Fruit fly (Drosophila melanogaster) whole organism, prepupa: ENCODE results near the gene sosie.
A peak's percentile ranks its signal among the peaks of the same experiment; 100 is the strongest.

ENCODE experiments used
- CG10631 ChIP-seq: fragments of 200-800 bp; sonication (Bioruptor generic); optimal IDR thresholded peaks from 2 replicates; lab custom pipeline; 2016; ENCODE audit warnings: missing biosample characterization, missing genetic modification characterization
- CG10669 ChIP-seq: fragments of 200-800 bp; sonication (Bioruptor generic); optimal IDR thresholded peaks from 3 replicates; lab custom pipeline; 2018; ENCODE audit warnings: missing biosample characterization, mild to moderate bottlenecking, missing genetic modification characterization, moderate library complexity
- CG15336 ChIP-seq: fragments of 200-800 bp; sonication (Bioruptor generic); IDR thresholded peaks from 2 replicates; pipeline ENCODE4 v1.3.6; 2022; ENCODE audit warnings: missing biosample characterization, missing genetic modification characterization
- CG1621 ChIP-seq: fragments of 200-800 bp; sonication (Bioruptor generic); optimal IDR thresholded peaks from 3 replicates; lab custom pipeline; 2018; ENCODE audit warnings: missing biosample characterization, mild to moderate bottlenecking, missing genetic modification characterization
- CG3032 ChIP-seq: fragments of 200-800 bp; optimal IDR thresholded peaks from 2 replicates; lab custom pipeline; 2019; ENCODE audit warnings: missing biosample characterization, mild to moderate bottlenecking, missing genetic modification characterization, moderate library complexity
- CG31627 ChIP-seq: fragments of 200-800 bp; sonication (Bioruptor generic); optimal IDR thresholded peaks from 3 replicates; lab custom pipeline; 2016; ENCODE audit warnings: missing biosample characterization, missing genetic modification characterization
- CG32006 ChIP-seq: fragments of 200-800 bp; sonication (Bioruptor generic); optimal IDR thresholded peaks from 3 replicates; lab custom pipeline; 2017; ENCODE audit warnings: missing biosample characterization, mild to moderate bottlenecking, missing genetic modification characterization
- CG3919 ChIP-seq: fragments of 200-800 bp; sonication (Bioruptor generic); optimal IDR thresholded peaks from 3 replicates; lab custom pipeline; 2016; ENCODE audit warnings: missing biosample characterization, missing genetic modification characterization
- CG6163 ChIP-seq: fragments of 200-800 bp; sonication (Bioruptor generic); IDR thresholded peaks from 3 replicates; pipeline ENCODE4 v1.3.6; 2022; ENCODE audit warnings: missing biosample characterization, missing genetic modification characterization
- CG6276 ChIP-seq: fragments of 200-800 bp; sonication (Bioruptor generic); optimal IDR thresholded peaks from 2 replicates; lab custom pipeline; 2017; ENCODE audit warnings: missing biosample characterization, mild to moderate bottlenecking, missing genetic modification characterization
- CG6792 ChIP-seq: fragments of 200-800 bp; sonication (Bioruptor generic); optimal IDR thresholded peaks from 3 replicates; lab custom pipeline; 2016; ENCODE audit warnings: missing biosample characterization, missing genetic modification characterization
- CG7368 ChIP-seq: fragments of 200-800 bp; sonication (Bioruptor generic); optimal IDR thresholded peaks from 3 replicates; lab custom pipeline; 2016; ENCODE audit warnings: missing biosample characterization, missing genetic modification characterization
- CG8119 ChIP-seq: fragments of 200-800 bp; sonication (Bioruptor generic); IDR thresholded peaks from 3 replicates; pipeline ENCODE4 v1.3.6; 2022; ENCODE audit warnings: missing biosample characterization, missing genetic modification characterization
- CG8319 ChIP-seq: fragments of 200-800 bp; sonication (Bioruptor generic); optimal IDR thresholded peaks from 3 replicates; lab custom pipeline; 2016; ENCODE audit warnings: missing biosample characterization, missing genetic modification characterization
- CG9139 ChIP-seq: fragments of 200-800 bp; sonication (Bioruptor generic); optimal IDR thresholded peaks from 3 replicates; lab custom pipeline; 2017; ENCODE audit warnings: missing biosample characterization, mild to moderate bottlenecking, missing genetic modification characterization
- Eip93F ChIP-seq: fragments of 200-800 bp; sonication (Bioruptor generic); optimal IDR thresholded peaks from 2 replicates; lab custom pipeline; 2016; ENCODE audit warnings: missing biosample characterization, mild to moderate bottlenecking, missing genetic modification characterization
- Ets96B ChIP-seq: fragments of 200-800 bp; optimal IDR thresholded peaks from 2 replicates; lab custom pipeline; 2019; ENCODE audit warnings: missing biosample characterization, mild to moderate bottlenecking, missing genetic modification characterization, moderate library complexity
- Hr4 ChIP-seq: fragments of 200-800 bp; sonication (Bioruptor generic); optimal IDR thresholded peaks from 3 replicates; lab custom pipeline; 2016; ENCODE audit warnings: missing biosample characterization, missing genetic modification characterization
- Lpt ChIP-seq: fragments of 200-800 bp; sonication (Bioruptor generic); optimal IDR thresholded peaks from 3 replicates; lab custom pipeline; 2016; ENCODE audit warnings: missing biosample characterization, missing genetic modification characterization
- Met ChIP-seq: fragments of 200-800 bp; sonication (Bioruptor generic); optimal IDR thresholded peaks from 3 replicates; lab custom pipeline; 2016; ENCODE audit warnings: missing biosample characterization, missing genetic modification characterization
- OdsH ChIP-seq: fragments of 200-800 bp; sonication (Bioruptor generic); optimal IDR thresholded peaks from 3 replicates; lab custom pipeline; 2016; ENCODE audit warnings: missing biosample characterization, missing genetic modification characterization
- Smox ChIP-seq: fragments of 200-800 bp; sonication (Bioruptor generic); optimal IDR thresholded peaks from 3 replicates; lab custom pipeline; 2016; ENCODE audit warnings: missing biosample characterization, missing genetic modification characterization
- Sox102F ChIP-seq: fragments of 200-800 bp; sonication (Bioruptor generic); optimal IDR thresholded peaks from 2 replicates; lab custom pipeline; 2016; ENCODE audit warnings: missing biosample characterization, mild to moderate bottlenecking, missing genetic modification characterization
- Sox14 ChIP-seq: fragments of 200-800 bp; sonication (Bioruptor generic); optimal IDR thresholded peaks from 3 replicates; lab custom pipeline; 2016; ENCODE audit warnings: missing biosample characterization, missing genetic modification characterization
- acj6 ChIP-seq: fragments of 200-800 bp; sonication (Bioruptor generic); optimal IDR thresholded peaks from 3 replicates; lab custom pipeline; 2016; ENCODE audit warnings: missing biosample characterization, missing genetic modification characterization
- cyc ChIP-seq: fragments of 200-800 bp; sonication (Bioruptor generic); optimal IDR thresholded peaks from 3 replicates; lab custom pipeline; 2016; ENCODE audit warnings: missing biosample characterization, missing genetic modification characterization
- dac ChIP-seq: fragments of 200-800 bp; sonication (Bioruptor generic); optimal IDR thresholded peaks from 2 replicates; lab custom pipeline; 2017; ENCODE audit warnings: missing biosample characterization, mild to moderate bottlenecking, missing genetic modification characterization
- esn ChIP-seq: fragments of 200-800 bp; sonication (Bioruptor generic); optimal IDR thresholded peaks from 2 replicates; lab custom pipeline; 2016; ENCODE audit warnings: missing biosample characterization, mild to moderate bottlenecking, missing genetic modification characterization, moderate library complexity
- fd59A ChIP-seq: fragments of 200-800 bp; sonication (Bioruptor generic); optimal IDR thresholded peaks from 2 replicates; lab custom pipeline; 2017; ENCODE audit warnings: missing biosample characterization, mild to moderate bottlenecking, missing genetic modification characterization, missing genetic modification reagents
- lz ChIP-seq: fragments of 200-800 bp; sonication (Bioruptor generic); optimal IDR thresholded peaks from 3 replicates; lab custom pipeline; 2016; ENCODE audit warnings: missing biosample characterization, missing genetic modification characterization
- pdm3 ChIP-seq: fragments of 200-800 bp; sonication (Bioruptor generic); optimal IDR thresholded peaks from 3 replicates; lab custom pipeline; 2016; ENCODE audit warnings: missing biosample characterization, missing genetic modification characterization
- salr ChIP-seq, 2 experiments: fragments of 200-800 bp; sonication (Bioruptor generic); optimal IDR thresholded peaks; 3 replicates each; lab custom pipeline; 2016 to 2018; ENCODE audit warnings: missing biosample characterization in 2 of 2, missing genetic modification characterization in 2 of 2, mild to moderate bottlenecking in 1 of 2
- spab ChIP-seq: fragments of 200-800 bp; sonication (Bioruptor generic); optimal IDR thresholded peaks from 2 replicates; lab custom pipeline; 2017; ENCODE audit warnings: missing biosample characterization, mild to moderate bottlenecking, missing genetic modification characterization, missing genetic modification reagents
- svp ChIP-seq: fragments of 200-800 bp; sonication (Bioruptor generic); peaks from one replicate; lab custom pipeline; 2016; ENCODE audit warnings: missing biosample characterization, missing genetic modification characterization
- topi ChIP-seq: fragments of 200-800 bp; sonication (Bioruptor generic); optimal IDR thresholded peaks from 3 replicates; lab custom pipeline; 2016; ENCODE audit warnings: missing biosample characterization, missing genetic modification characterization
- vri ChIP-seq: fragments of 200-800 bp; sonication (Bioruptor generic); optimal IDR thresholded peaks from 3 replicates; lab custom pipeline; 2016; ENCODE audit warnings: missing biosample characterization, mild to moderate bottlenecking, missing genetic modification characterization

The sosie gene

dm6 chr3R:24787042-24787565 lies 46.6 kb upstream of the sosie start, which contains the start of gene CG5805 (continued):
- peak; percentile 65 for TF ChIP-seq CG31627
- TF ChIP-seq salr (GFP tag; optimal IDR thresholded peaks at IDR 0.05; lab: Kevin White, UChicago), result peak in 1 of 2 experiments; percentile 71
- TF ChIP-seq cyc (GFP tag; lab: Kevin White, UChicago), result peak; percentile 66
- TF ChIP-seq CG10669 (GFP tag; lab: Kevin White, UChicago), result peak; percentile 61
- TF ChIP-seq dac (GFP tag; lab: Kevin White, UChicago), result peak; percentile 4

DNA sequence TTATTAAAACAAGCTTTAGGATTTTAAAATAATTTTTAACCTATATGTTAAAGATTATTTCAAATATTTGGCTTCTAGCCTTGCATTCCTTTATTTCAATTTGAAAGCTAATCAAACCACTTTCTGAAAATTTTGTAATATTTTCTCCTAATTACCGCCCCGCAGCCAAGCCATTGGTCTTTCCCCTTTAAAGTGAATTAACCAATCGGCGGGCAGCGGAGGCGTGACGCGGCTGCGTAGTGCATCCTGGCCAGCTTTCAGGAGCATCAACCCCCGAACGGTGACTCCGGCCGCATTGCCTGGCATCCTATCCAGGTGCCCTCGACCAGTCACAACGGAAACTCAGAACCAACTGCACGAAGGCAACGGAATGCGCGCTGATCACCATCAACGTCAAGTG lies 46.0 kb upstream of the sosie start, which contains the start of gene Ets96B:
TSS of gene Ets96B (plus strand) at position 321 of the 400 bp plus-strand sequence.
- TF ChIP-seq fd59A (GFP tag; lab: Kevin White, UChicago), result no peak
- TF ChIP-seq CG31627, result no peak
- no peak for TF ChIP-seq acj6 (GFP tag; lab: Kevin White, UChicago)
- no peak for TF ChIP-seq svp (GFP tag; lab: Kevin White, UChicago)
- TF ChIP-seq Smox, result no peak
- no peak for TF ChIP-seq Eip93F (GFP tag; lab: Kevin White, UChicago)
- no peak for TF ChIP-seq esn (GFP tag; lab: Kevin White, UChicago)
- no peak for TF ChIP-seq OdsH (GFP tag; lab: Kevin White, UChicago)
- no peak for TF ChIP-seq CG8319
- no peak for TF ChIP-seq spab (GFP tag; lab: Kevin White, UChicago)
- TF ChIP-seq dac (GFP tag; lab: Kevin White, UChicago), result no peak
- no peak for TF ChIP-seq CG32006 (GFP tag; lab: Kevin White, UChicago)
- no peak for TF ChIP-seq CG10631 (GFP tag; lab: Kevin White, UChicago)
- TF ChIP-seq CG3032 (tag; lab: Kevin White, UChicago), result no peak
- no peak for TF ChIP-seq CG7368 (GFP tag; lab: Kevin White, UChicago)
- no peak for TF ChIP-seq CG1621 (tag; lab: Kevin White, UChicago)
- no peak for TF ChIP-seq Lpt (GFP tag; lab: Kevin White, UChicago)
- TF ChIP-seq Sox102F, result no peak

DNA sequence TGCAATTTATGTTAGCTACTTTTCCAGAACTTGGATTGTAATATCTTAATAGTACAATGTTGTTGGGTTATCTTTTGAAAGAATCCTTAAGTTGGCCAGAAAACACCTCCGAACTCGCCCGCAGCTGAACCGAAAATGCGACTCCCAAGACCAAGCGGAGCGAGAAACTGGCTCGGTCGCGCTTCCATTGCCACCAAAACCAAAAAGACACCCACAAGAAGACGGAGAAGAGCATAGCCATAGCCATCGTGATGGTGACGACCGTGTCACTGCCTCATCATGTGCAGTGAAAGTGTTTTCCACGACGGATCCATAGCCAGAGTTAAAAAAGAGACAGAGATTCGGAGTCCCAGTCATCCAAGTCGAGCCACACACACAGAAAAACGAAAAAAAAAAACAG lies 43.7 kb upstream of the sosie start, which contains the start of gene CG13634:
TSS of gene CG13634 (minus strand) at position 101 of the 400 bp plus-strand sequence.
- no peak for TF ChIP-seq CG7368 (GFP tag; lab: Kevin White, UChicago)
- no peak for TF ChIP-seq CG9139 (GFP tag; lab: Kevin White, UChicago)

- no peak; the same call in 1 of the 2 replicates for TF ChIP-seq CG15336 (GFP tag; lab: Robert Waterston, UW)
- TF ChIP-seq CG8119, result peak; percentile 34; the same call in 2 of the 3 replicates
These were observed 35.2 kb upstream of the sosie start for dm6 chr3R:24798595-24798994.

dm6 chr3R:24799503-24799902 lies 34.2 kb upstream of the sosie start, which contains the start of gene Ude:
Ude (minus strand) TSS chr3R:24799668.
- TF ChIP-seq Hr4 (GFP tag; lab: Kevin White, UChicago) (no peak), CG3919 (GFP tag; lab: Kevin White, UChicago) (no peak), CG6276 (no peak), salr (GFP tag; optimal IDR thresholded peaks at IDR 0.05; lab: Kevin White, UChicago) (no peak), acj6 (GFP tag; lab: Kevin White, UChicago) (no peak), Met (no peak), vri (GFP tag; lab: Kevin White, UChicago) (peak; percentile 19), pdm3 (GFP tag; lab: Kevin White, UChicago) (no peak)

DNA sequence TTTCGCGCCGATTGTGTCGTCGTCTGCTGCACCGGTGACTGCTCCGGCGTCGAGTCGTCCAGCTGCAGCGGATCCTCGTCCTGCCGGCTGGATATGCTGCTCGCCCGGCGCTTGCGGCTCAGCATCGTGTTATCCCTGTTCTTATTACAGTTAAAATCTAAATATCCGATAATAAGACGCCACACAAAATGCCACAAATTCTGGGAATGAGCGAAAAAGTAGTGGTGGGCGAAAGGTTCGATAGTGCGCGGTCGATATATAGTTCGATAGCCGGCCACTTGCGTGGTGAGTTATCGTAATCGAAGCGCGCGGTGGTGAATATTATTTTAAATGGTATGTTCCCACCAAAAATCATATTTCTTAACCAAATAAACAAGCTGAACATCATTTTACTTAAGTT lies 28.7 kb upstream of the sosie start, which contains the start of gene polybromo:
TSS of gene polybromo (minus strand) at position 212 of the 400 bp plus-strand sequence.
- TF ChIP-seq Ets96B (tag; lab: Kevin White, UChicago) (no peak), CG6163 (no peak), topi (GFP tag; lab: Kevin White, UChicago) (no peak), Sox102F (no peak), lz (no peak), vri (GFP tag; lab: Kevin White, UChicago) (no peak), CG32006 (GFP tag; lab: Kevin White, UChicago) (no peak), Hr4 (GFP tag; lab: Kevin White, UChicago) (no peak), pdm3 (GFP tag; lab: Kevin White, UChicago) (no peak), CG6792 (no peak), Sox14 (GFP tag; lab: Kevin White, UChicago) (no peak)
- TF ChIP-seq, all 60 proteins: peak for 0
